Fruit fly (Drosophila melanogaster) whole organism, embryonic: Measurements from ENCODE around the gene HINT1.

Experiments used
- Aef1 ChIP-seq: fragments of 200-800 bp; sonication (Bioruptor generic); IDR thresholded peaks from 3 replicates; pipeline ENCODE4 v1.3.6; 2022; ENCODE audit warnings: missing biosample characterization, missing genetic modification characterization
- Awh ChIP-seq: fragments of 200-800 bp; sonication (Bioruptor generic); IDR thresholded peaks from 2 replicates; pipeline ENCODE4, ENCODE4 v1.3.6; 2022; ENCODE audit warnings: missing biosample characterization, missing genetic modification characterization
- CG12104 ChIP-seq: fragments of 200-800 bp; sonication (Bioruptor generic); optimal IDR thresholded peaks from 3 replicates; lab custom pipeline; 2016; ENCODE audit warnings: missing biosample characterization, missing genetic modification characterization
- CG12769 ChIP-seq: fragments of 200-800 bp; sonication (Bioruptor generic); optimal IDR thresholded peaks from 2 replicates; lab custom pipeline; 2019; ENCODE audit warnings: missing biosample characterization, mild to moderate bottlenecking, missing genetic modification characterization, moderate library complexity
- CG1792 ChIP-seq: fragments of 200-800 bp; sonication (Bioruptor generic); optimal IDR thresholded peaks from 2 replicates; lab custom pipeline; 2016; ENCODE audit warnings: missing biosample characterization, missing genetic modification characterization
- CG1832 ChIP-seq: fragments of 200-800 bp; sonication (Bioruptor generic); optimal IDR thresholded peaks from 2 replicates; lab custom pipeline; 2017; ENCODE audit warnings: missing biosample characterization, mild to moderate bottlenecking, missing genetic modification characterization, inconsistent platforms
- CG2116 ChIP-seq: fragments of 200-800 bp; sonication (Bioruptor generic); optimal IDR thresholded peaks from 3 replicates; lab custom pipeline; 2018; ENCODE audit warnings: missing biosample characterization, mild to moderate bottlenecking, missing genetic modification characterization
- CG2120 ChIP-seq: fragments of 200-800 bp; sonication (Bioruptor generic); optimal IDR thresholded peaks from 3 replicates; lab custom pipeline; 2016; ENCODE audit warnings: missing biosample characterization, missing genetic modification characterization
- CG2875 ChIP-seq: fragments of 200-800 bp; sonication (Bioruptor generic); optimal IDR thresholded peaks from 2 replicates; lab custom pipeline; 2017; ENCODE audit warnings: missing biosample characterization, mild to moderate bottlenecking, missing genetic modification characterization, missing genetic modification reagents
- CG3065 ChIP-seq: fragments of 200-800 bp; sonication (Bioruptor generic); optimal IDR thresholded peaks from 2 replicates; lab custom pipeline; 2016; ENCODE audit warnings: missing biosample characterization, missing genetic modification characterization
- CG31441 ChIP-seq: fragments of 200-800 bp; sonication (Bioruptor generic); IDR thresholded peaks from 2 replicates; pipeline ENCODE4 v1.3.6; 2022; ENCODE audit warnings: missing biosample characterization, missing genetic modification characterization
- CG4360 ChIP-seq: fragments of 200-800 bp; sonication (Bioruptor generic); IDR thresholded peaks from 2 replicates; pipeline ENCODE4 v1.3.6; 2022; ENCODE audit warnings: missing biosample characterization, missing genetic modification characterization
- CG4617 ChIP-seq: fragments of 200-800 bp; sonication (Bioruptor generic); optimal IDR thresholded peaks from 3 replicates; lab custom pipeline; 2016; ENCODE audit warnings: missing biosample characterization, missing genetic modification characterization, borderline replicate concordance
- CG4730 ChIP-seq: fragments of 200-800 bp; sonication (Bioruptor generic); IDR thresholded peaks from 2 replicates; pipeline ENCODE4 v1.3.6; 2022; ENCODE audit warnings: missing biosample characterization, missing genetic modification characterization
- CG6813 ChIP-seq: fragments of 200-800 bp; sonication (Bioruptor generic); optimal IDR thresholded peaks from 2 replicates; lab custom pipeline; 2017; ENCODE audit warnings: missing biosample characterization, missing genetic modification characterization, mild to moderate bottlenecking, moderate library complexity, missing genetic modification reagents
- CG8281 ChIP-seq: fragments of 200-800 bp; sonication (Bioruptor generic); optimal IDR thresholded peaks from 2 replicates; lab custom pipeline; 2018; ENCODE audit warnings: missing biosample characterization, mild to moderate bottlenecking, missing genetic modification characterization, moderate library complexity
- CG8359 ChIP-seq: fragments of 200-800 bp; sonication (Bioruptor generic); optimal IDR thresholded peaks from 2 replicates; lab custom pipeline; 2017; ENCODE audit warnings: missing biosample characterization, mild to moderate bottlenecking, missing genetic modification characterization, borderline replicate concordance
- Camta ChIP-seq: fragments of 200-800 bp; sonication (Bioruptor generic); optimal IDR thresholded peaks from 2 replicates; lab custom pipeline; 2016; ENCODE audit warnings: missing biosample characterization, missing genetic modification characterization
- Dek ChIP-seq: fragments of 200-800 bp; sonication (Bioruptor generic); optimal IDR thresholded peaks from 3 replicates; lab custom pipeline; 2019; ENCODE audit warnings: missing biosample characterization, mild to moderate bottlenecking, missing genetic modification characterization, moderate library complexity
- Drgx ChIP-seq: fragments of 200-800 bp; sonication (Bioruptor generic); IDR thresholded peaks from 2 replicates; pipeline ENCODE4 v1.3.6; 2022; ENCODE audit warnings: missing biosample characterization, missing genetic modification characterization
- Gsc ChIP-seq: fragments of 200-800 bp; sonication (Bioruptor generic); IDR thresholded peaks from 2 replicates; pipeline ENCODE4 v1.3.6; 2022; ENCODE audit warnings: missing biosample characterization, missing genetic modification characterization
- Hmx ChIP-seq: fragments of 200-800 bp; sonication (Bioruptor generic); optimal IDR thresholded peaks from 2 replicates; lab custom pipeline; 2016; ENCODE audit warnings: missing biosample characterization, missing genetic modification characterization
- Hr39 ChIP-seq: fragments of >200 bp; optimal IDR thresholded peaks from 2 replicates; lab custom pipeline; 2017
- Lpt ChIP-seq: fragments of >200 bp; optimal IDR thresholded peaks from 2 replicates; lab custom pipeline; 2018; ENCODE audit warnings: missing biosample characterization, missing genetic modification characterization
- Mrtf ChIP-seq: fragments of 200-800 bp; sonication (Bioruptor generic); IDR thresholded peaks from 3 replicates; pipeline ENCODE4 v1.3.6; 2022; ENCODE audit warnings: missing biosample characterization, missing genetic modification characterization
- NFAT ChIP-seq: fragments of 200-800 bp; sonication (Bioruptor generic); IDR thresholded peaks from 2 replicates; pipeline ENCODE4 v1.3.6; 2022; ENCODE audit warnings: missing biosample characterization, missing genetic modification characterization
- Poxn ChIP-seq: fragments of 200-800 bp; sonication (Bioruptor generic); IDR thresholded peaks from 2 replicates; pipeline ENCODE4 v1.3.6; 2022; ENCODE audit warnings: missing biosample characterization, missing genetic modification characterization
- Sin3A ChIP-seq: fragments of >200 bp; optimal IDR thresholded peaks from 2 replicates; lab custom pipeline; 2018
- TFAM ChIP-seq: fragments of 200-800 bp; sonication (Bioruptor generic); optimal IDR thresholded peaks from 2 replicates; lab custom pipeline; 2017; ENCODE audit warnings: missing biosample characterization, missing genetic modification characterization, inconsistent platforms
- Vsx1 ChIP-seq: fragments of 200-800 bp; sonication (Bioruptor generic); optimal IDR thresholded peaks from 2 replicates; lab custom pipeline; 2017; ENCODE audit warnings: missing biosample characterization, mild to moderate bottlenecking, missing genetic modification characterization, missing genetic modification reagents
- Xrp1 ChIP-seq: fragments of 200-800 bp; sonication (Bioruptor generic); IDR thresholded peaks from 2 replicates; pipeline ENCODE4 v1.3.6; 2022; ENCODE audit warnings: missing biosample characterization, missing genetic modification characterization
- amos ChIP-seq: fragments of 200-800 bp; sonication (Bioruptor generic); IDR thresholded peaks from 2 replicates; pipeline ENCODE4 v1.3.6; 2022; ENCODE audit warnings: missing biosample characterization, missing genetic modification characterization; ENCODE audit not compliant: partially characterized antibody
- bab2 ChIP-seq: fragments of 200-800 bp; sonication (Bioruptor generic); optimal IDR thresholded peaks from 2 replicates; lab custom pipeline; 2016; ENCODE audit warnings: missing biosample characterization, missing genetic modification characterization
- caup ChIP-seq: fragments of 200-800 bp; sonication (Bioruptor generic); optimal IDR thresholded peaks from 3 replicates; lab custom pipeline; 2017; ENCODE audit warnings: missing biosample characterization, mild to moderate bottlenecking, missing genetic modification characterization, moderate library complexity; ENCODE audit not compliant: severe bottlenecking
- crc ChIP-seq: fragments of 200-800 bp; sonication (Bioruptor generic); optimal IDR thresholded peaks from 2 replicates; lab custom pipeline; 2016; ENCODE audit warnings: missing biosample characterization, missing genetic modification characterization
- fu2 ChIP-seq: fragments of 200-800 bp; sonication (Bioruptor generic); optimal IDR thresholded peaks from 2 replicates; lab custom pipeline; 2016; ENCODE audit warnings: missing biosample characterization, missing genetic modification characterization
- hb ChIP-seq: fragments of 200-800 bp; sonication (Bioruptor generic); IDR thresholded peaks from 3 replicates; pipeline ENCODE4 v1.3.6; 2022; ENCODE audit warnings: missing biosample characterization, missing genetic modification characterization; ENCODE audit not compliant: partially characterized antibody
- inv ChIP-seq: fragments of 200-800 bp; sonication (Bioruptor generic); IDR thresholded peaks from 2 replicates; pipeline ENCODE4 v1.3.6; 2022; ENCODE audit warnings: missing biosample characterization, missing genetic modification characterization; ENCODE audit not compliant: partially characterized antibody
- jigr1 ChIP-seq: fragments of 200-800 bp; sonication (Bioruptor generic); IDR thresholded peaks from 3 replicates; pipeline ENCODE4 v1.3.6; 2022; ENCODE audit warnings: missing biosample characterization, missing genetic modification characterization
- jumu ChIP-seq: fragments of 200-800 bp; sonication (Bioruptor generic); optimal IDR thresholded peaks from 3 replicates; lab custom pipeline; 2016; ENCODE audit warnings: missing biosample characterization, missing genetic modification characterization
- ken ChIP-seq: fragments of 200-800 bp; sonication (Bioruptor generic); IDR thresholded peaks from 3 replicates; pipeline ENCODE4 v1.3.6; 2022; ENCODE audit warnings: missing biosample characterization, missing genetic modification characterization
- pfk ChIP-seq: fragments of 200-800 bp; sonication (Bioruptor generic); optimal IDR thresholded peaks from 2 replicates; lab custom pipeline; 2018; ENCODE audit warnings: missing biosample characterization, mild to moderate bottlenecking, missing genetic modification characterization, moderate library complexity
- pros ChIP-seq: fragments of 200-800 bp; sonication (Bioruptor generic); optimal IDR thresholded peaks from 3 replicates; lab custom pipeline; 2019; ENCODE audit warnings: missing biosample characterization, mild to moderate bottlenecking, missing genetic modification characterization, moderate library complexity
- pum ChIP-seq: fragments of 200-800 bp; sonication (Bioruptor generic); optimal IDR thresholded peaks from 2 replicates; lab custom pipeline; 2016; ENCODE audit warnings: missing biosample characterization, missing genetic modification characterization
- slou ChIP-seq: fragments of 200-800 bp; sonication (Bioruptor generic); optimal IDR thresholded peaks from 3 replicates; lab custom pipeline; 2016; ENCODE audit warnings: missing biosample characterization, missing genetic modification characterization
- sna ChIP-seq: fragments of 200-800 bp; sonication (Bioruptor generic); IDR thresholded peaks from 2 replicates; pipeline ENCODE4 v1.3.6; 2022; ENCODE audit warnings: missing biosample characterization, missing genetic modification characterization; ENCODE audit not compliant: partially characterized antibody
- sob ChIP-seq: fragments of 200-800 bp; sonication (Bioruptor generic); IDR thresholded peaks from 2 replicates; pipeline ENCODE4 v1.3.6; 2022; ENCODE audit warnings: missing biosample characterization, missing genetic modification characterization
- stwl ChIP-seq: fragments of 200-800 bp; sonication (Bioruptor generic); optimal IDR thresholded peaks from 3 replicates; lab custom pipeline; 2018; ENCODE audit warnings: missing biosample characterization, mild to moderate bottlenecking, missing genetic modification characterization, moderate library complexity
- toy ChIP-seq: fragments of 200-800 bp; sonication (Bioruptor generic); IDR thresholded peaks from 2 replicates; pipeline ENCODE4 v1.3.6; 2022; ENCODE audit warnings: missing biosample characterization, missing genetic modification characterization
- ttk ChIP-seq: fragments of 200-800 bp; sonication (Bioruptor generic); IDR thresholded peaks from 2 replicates; pipeline ENCODE4 v2.1.2; 2022; ENCODE audit warnings: missing biosample characterization, missing genetic modification characterization
- tup ChIP-seq: fragments of 200-800 bp; sonication (Bioruptor generic); optimal IDR thresholded peaks from 2 replicates; lab custom pipeline; 2016; ENCODE audit warnings: missing biosample characterization, mild to moderate bottlenecking, missing genetic modification characterization, moderate library complexity
- z ChIP-seq: fragments of 200-800 bp; sonication (Bioruptor generic); IDR thresholded peaks from 3 replicates; pipeline ENCODE4 v1.3.6; 2022; ENCODE audit warnings: missing biosample characterization, missing genetic modification characterization
- zfh1 ChIP-seq: fragments of 200-800 bp; sonication (Bioruptor generic); IDR thresholded peaks from 3 replicates; pipeline ENCODE4 v1.3.6; 2022; ENCODE audit warnings: missing biosample characterization, missing genetic modification characterization

The HINT1 gene

dm6 chr2L:2767627-2768026 is 2.3 kb upstream of the HINT1 start, which contains the start of the genes Taf10b and Taf10 (continued):
- no peak for TF ChIP-seq Awh (GFP tag; lab: Robert Waterston, UW)
- TF ChIP-seq pum (GFP tag; lab: Kevin White, UChicago) = no peak
- peak; percentile 81 for TF ChIP-seq amos (GFP tag; lab: Robert Waterston, UW)
- no peak for TF ChIP-seq Dek
- no peak for TF ChIP-seq CG31441 (GFP tag; lab: Robert Waterston, UW)
- TF ChIP-seq zfh1 (GFP tag; lab: Robert Waterston, UW) = no peak
- TF ChIP-seq sob = no peak
- TF ChIP-seq tup (GFP tag; lab: Kevin White, UChicago) = no peak
- no peak for TF ChIP-seq bab2 (GFP tag; lab: Kevin White, UChicago)
- TF ChIP-seq toy (GFP tag; lab: Robert Waterston, UW) = no peak
- no peak for TF ChIP-seq caup (GFP tag; lab: Kevin White, UChicago)
- TF ChIP-seq CG1792 = no peak
- TF ChIP-seq z (GFP tag; lab: Robert Waterston, UW) = no peak
- peak; percentile 84 for TF ChIP-seq CG2116 (GFP tag; lab: Kevin White, UChicago)
- TF ChIP-seq sna (GFP tag; lab: Robert Waterston, UW) = peak; percentile 83
- TF ChIP-seq Gsc = no peak
- no peak for TF ChIP-seq crc (GFP tag; lab: Kevin White, UChicago)
- TF ChIP-seq Poxn (GFP tag; lab: Robert Waterston, UW) = no peak
- no peak for TF ChIP-seq CG8359 (GFP tag; lab: Kevin White, UChicago)
- no peak for TF ChIP-seq CG1832 (GFP tag; lab: Kevin White, UChicago)
- TF ChIP-seq slou (GFP tag; lab: Kevin White, UChicago) = no peak
- no peak for TF ChIP-seq CG2875 (GFP tag; lab: Kevin White, UChicago)
- TF ChIP-seq CG6813 (GFP tag; lab: Kevin White, UChicago) = no peak
- no peak for TF ChIP-seq pros
- no peak for TF ChIP-seq jigr1
- no peak for TF ChIP-seq CG12104 (GFP tag; lab: Kevin White, UChicago)
- no peak for TF ChIP-seq Sin3A (lab: Kevin White, UChicago)
- no peak for TF ChIP-seq Xrp1 (GFP tag; lab: Robert Waterston, UW)
- no peak for TF ChIP-seq Hr39 (lab: Kevin White, UChicago)
- TF ChIP-seq jumu = no peak
- no peak for TF ChIP-seq CG3065 (GFP tag; lab: Kevin White, UChicago)
- no peak for TF ChIP-seq CG4360 (GFP tag; lab: Robert Waterston, UW)
- TF ChIP-seq CG4730 (GFP tag; lab: Robert Waterston, UW) = no peak
- no peak for TF ChIP-seq Hmx (GFP tag; lab: Kevin White, UChicago)
- no peak for TF ChIP-seq NFAT (GFP tag; lab: Robert Waterston, UW)
- TF ChIP-seq Drgx (GFP tag; lab: Robert Waterston, UW) = no peak
- TF ChIP-seq TFAM = no peak
- no peak for TF ChIP-seq Mrtf (GFP tag; lab: Robert Waterston, UW)
- no peak for TF ChIP-seq Camta
- TF ChIP-seq Lpt (GFP tag; lab: Kevin White, UChicago) = no peak
- no peak for TF ChIP-seq Vsx1 (GFP tag; lab: Kevin White, UChicago)
- TF ChIP-seq inv (GFP tag; lab: Robert Waterston, UW) = peak; percentile 63
- peak; percentile 79; the same call in 2 of the 3 replicates for TF ChIP-seq hb
- no peak for TF ChIP-seq pfk (GFP tag; lab: Kevin White, UChicago)
- TF ChIP-seq CG2120 = peak; percentile 10
- TF ChIP-seq CG4617 = peak; percentile 71
- TF ChIP-seq CG12769 = no peak
- no peak for TF ChIP-seq Aef1 (GFP tag; lab: Robert Waterston, UW)
- no peak for TF ChIP-seq CG8281
- TF ChIP-seq stwl = peak; percentile 77
- TF ChIP-seq fu2 (GFP tag; lab: Kevin White, UChicago) = no peak
- no peak for TF ChIP-seq ttk (GFP tag; lab: Robert Waterston, UW)
- TF ChIP-seq ken = no peak
